Fruit fly (Drosophila melanogaster) whole organism, adult: ENCODE data around the gene anox.

Source experiments
- CG11617 ChIP-seq: fragments of 200-800 bp; sonication (Bioruptor generic); optimal IDR thresholded peaks from 2 replicates; lab custom pipeline; 2017; ENCODE audit warnings: mild to moderate bottlenecking, missing biosample characterization, missing genetic modification reagents, missing genetic modification characterization
- CG12768 ChIP-seq: fragments of 200-800 bp; sonication (Bioruptor generic); optimal IDR thresholded peaks from 2 replicates; lab custom pipeline; 2017; ENCODE audit warnings: missing biosample characterization, missing genetic modification characterization, mild to moderate bottlenecking, moderate library complexity, missing genetic modification reagents
- CG14711 ChIP-seq: fragments of 200-800 bp; sonication (Bioruptor generic); optimal IDR thresholded peaks from 2 replicates; lab custom pipeline; 2018; ENCODE audit warnings: missing biosample characterization, mild to moderate bottlenecking, missing genetic modification characterization, moderate library complexity
- CG1620 ChIP-seq: fragments of 200-800 bp; sonication (Bioruptor generic); optimal IDR thresholded peaks from 2 replicates; lab custom pipeline; 2016; ENCODE audit warnings: missing biosample characterization, missing genetic modification characterization
- CG33017 ChIP-seq: fragments of 200-800 bp; sonication (Bioruptor generic); optimal IDR thresholded peaks from 2 replicates; lab custom pipeline; 2018; ENCODE audit warnings: missing biosample characterization, mild to moderate bottlenecking, missing genetic modification characterization, moderate library complexity
- CG5204 ChIP-seq: fragments of 200-800 bp; sonication (Bioruptor generic); optimal IDR thresholded peaks from 2 replicates; lab custom pipeline; 2016; ENCODE audit warnings: missing biosample characterization, missing genetic modification characterization
- CG7045 ChIP-seq: fragments of 200-800 bp; sonication (Bioruptor generic); optimal IDR thresholded peaks from 2 replicates; lab custom pipeline; 2017; ENCODE audit warnings: missing biosample characterization, mild to moderate bottlenecking, missing genetic modification characterization
- CG7101 ChIP-seq: fragments of 200-800 bp; sonication (Bioruptor generic); optimal IDR thresholded peaks from 2 replicates; lab custom pipeline; 2018; ENCODE audit warnings: missing biosample characterization, mild to moderate bottlenecking, missing genetic modification characterization, moderate library complexity
- Clk ChIP-seq: fragments of 200-800 bp; sonication (Bioruptor generic); optimal IDR thresholded peaks from 2 replicates; lab custom pipeline; 2017; ENCODE audit warnings: missing biosample characterization, missing genetic modification characterization
- Crg-1 ChIP-seq: fragments of 200-800 bp; sonication (Bioruptor generic); optimal IDR thresholded peaks from 2 replicates; lab custom pipeline; 2016; ENCODE audit warnings: missing biosample characterization, missing genetic modification characterization
- Hr96 ChIP-seq: fragments of 200-800 bp; sonication (Bioruptor generic); optimal IDR thresholded peaks from 2 replicates; lab custom pipeline; 2016; ENCODE audit warnings: missing biosample characterization, missing genetic modification characterization
- Mnt ChIP-seq: fragments of 200-800 bp; sonication (Bioruptor generic); optimal IDR thresholded peaks from 2 replicates; lab custom pipeline; 2016; ENCODE audit warnings: missing biosample characterization, mild to moderate bottlenecking, missing genetic modification characterization
- bab1 ChIP-seq: fragments of 200-800 bp; sonication (Bioruptor generic); optimal IDR thresholded peaks from 3 replicates; lab custom pipeline; 2019; ENCODE audit warnings: missing biosample characterization, mild to moderate bottlenecking, missing genetic modification characterization, moderate library complexity
- cic ChIP-seq: fragments of 200-800 bp; sonication (Bioruptor generic); optimal IDR thresholded peaks from 2 replicates; lab custom pipeline; 2017; ENCODE audit warnings: missing biosample characterization, mild to moderate bottlenecking, missing genetic modification characterization, moderate library complexity
- cnc ChIP-seq, 2 experiments: fragments of >200 bp; optimal IDR thresholded peaks; 2 replicates each; lab custom pipeline; 2017
- kay ChIP-seq: fragments of 200-800 bp; sonication (Bioruptor generic); peaks from one replicate; lab custom pipeline; 2016; ENCODE audit warnings: missing biosample characterization, missing genetic modification characterization, borderline replicate concordance
- ovo ChIP-seq: fragments of 200-800 bp; sonication (Bioruptor generic); optimal IDR thresholded peaks from 2 replicates; lab custom pipeline; 2016; ENCODE audit warnings: missing biosample characterization, missing genetic modification characterization
- pad ChIP-seq: fragments of 200-800 bp; sonication (Bioruptor generic); optimal IDR thresholded peaks from 3 replicates; lab custom pipeline; 2017; ENCODE audit warnings: missing biosample characterization, missing genetic modification characterization, mild to moderate bottlenecking, moderate library complexity, missing genetic modification reagents
- tj ChIP-seq: fragments of 200-800 bp; sonication (Bioruptor generic); optimal IDR thresholded peaks from 3 replicates; lab custom pipeline; 2017; ENCODE audit warnings: missing biosample characterization, mild to moderate bottlenecking, missing genetic modification characterization, moderate library complexity
- toe ChIP-seq: fragments of 200-800 bp; sonication (Bioruptor generic); optimal IDR thresholded peaks from 2 replicates; lab custom pipeline; 2016; ENCODE audit warnings: missing biosample characterization, missing genetic modification characterization

The anox gene

DNA sequence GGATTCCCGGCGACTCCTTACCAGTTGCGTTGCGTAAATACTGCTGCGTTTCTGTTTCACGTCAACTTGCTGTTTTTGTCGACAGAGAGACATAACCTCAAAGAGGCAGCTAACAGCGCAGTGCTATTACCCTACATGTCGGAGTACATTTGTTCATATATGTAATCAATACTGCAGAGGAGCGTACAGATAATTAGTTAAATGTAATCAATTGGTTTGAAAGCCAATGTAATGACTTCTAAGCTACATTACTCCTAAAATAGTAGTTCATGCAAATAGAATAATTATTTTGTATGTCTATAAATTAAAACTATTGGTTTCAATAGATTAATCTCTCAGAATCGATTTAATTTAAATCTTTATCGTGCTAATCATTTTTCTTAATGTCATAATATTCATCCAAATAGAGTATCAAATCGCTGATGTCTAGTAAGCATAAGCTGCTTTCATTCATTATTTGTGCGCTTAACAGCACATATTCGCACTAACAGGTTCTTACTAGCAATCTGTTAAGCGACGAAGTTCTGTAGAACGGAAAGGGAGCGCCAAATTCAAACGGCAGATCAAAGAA, at the start of gene anox, which contains the start of gene SLIRP1:
Gene anox (minus strand): TSS at position 95 of the 571 bp plus-strand sequence.
Gene SLIRP1 (minus strand): TSS at position 95 of the 571 bp plus-strand sequence.
- TF ChIP-seq CG7045 (GFP tag; lab: Kevin White, UChicago) = peak; percentile 65
- no peak for TF ChIP-seq kay (GFP tag; lab: Kevin White, UChicago)
- peak; percentile 77 for TF ChIP-seq CG5204 (GFP tag; lab: Kevin White, UChicago)
- TF ChIP-seq CG7101 = peak; percentile 89
- peak; percentile 81 for TF ChIP-seq bab1
- peak; percentile 67 for TF ChIP-seq CG33017 (tag; lab: Kevin White, UChicago)
- peak; percentile 83 for TF ChIP-seq CG1620 (GFP tag; lab: Kevin White, UChicago)
- peak; percentile 84 for TF ChIP-seq Crg-1 (GFP tag; lab: Kevin White, UChicago)
- peak; percentile 82 for TF ChIP-seq CG14711
- TF ChIP-seq toe (GFP tag; lab: Kevin White, UChicago) = peak; percentile 67
- peak; percentile 80 for TF ChIP-seq CG11617 (GFP tag; lab: Kevin White, UChicago)
- TF ChIP-seq cic (GFP tag; lab: Kevin White, UChicago) = peak; percentile 76
- no peak for TF ChIP-seq Hr96 (GFP tag; lab: Kevin White, UChicago)
- TF ChIP-seq cnc (optimal IDR thresholded peaks at IDR 0.05; lab: Kevin White, UChicago) = no peak
- peak; percentile 55 for TF ChIP-seq ovo (GFP tag; lab: Kevin White, UChicago)
- TF ChIP-seq Mnt = peak; percentile 56
- TF ChIP-seq CG12768 (GFP tag; lab: Kevin White, UChicago) = peak; percentile 76
- peak; percentile 16 for TF ChIP-seq Clk (GFP tag; lab: Kevin White, UChicago)
- TF ChIP-seq pad = peak; percentile 75
- peak; percentile 85 for TF ChIP-seq tj

DNA sequence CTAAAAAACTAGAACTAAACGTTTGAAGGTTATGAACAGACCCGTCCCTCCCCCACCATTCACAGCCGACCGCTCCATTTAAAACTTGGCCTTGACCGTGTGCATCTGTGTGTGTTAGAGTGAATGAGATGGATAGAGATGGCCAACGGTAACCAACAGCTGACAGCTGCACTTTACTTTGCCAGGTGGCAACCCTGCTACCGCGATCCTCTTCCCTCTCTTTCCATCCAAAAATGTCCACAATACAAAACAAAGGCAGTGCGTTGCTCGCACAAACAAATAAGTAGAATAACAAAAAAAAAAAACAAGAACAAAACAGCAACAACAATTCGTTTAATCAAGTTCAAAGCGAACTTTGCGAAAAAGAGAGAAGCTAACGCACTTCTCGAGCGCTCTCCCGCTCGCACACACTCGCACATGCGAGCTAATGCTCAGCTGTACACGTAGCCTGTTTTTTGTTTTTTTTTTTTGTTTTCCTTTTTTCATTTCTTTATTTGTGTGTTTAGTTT, 49.4 kb upstream of the anox start:
- TF ChIP-seq Clk (GFP tag; lab: Kevin White, UChicago) (no peak), pad (peak; percentile 3), toe (GFP tag; lab: Kevin White, UChicago) (no peak), cnc (optimal IDR thresholded peaks at IDR 0.05; lab: Kevin White, UChicago) (no peak), CG33017 (tag; lab: Kevin White, UChicago) (no peak), CG1620 (GFP tag; lab: Kevin White, UChicago) (peak; percentile 21), CG14711 (peak; percentile 78), Hr96 (GFP tag; lab: Kevin White, UChicago) (no peak), cic (GFP tag; lab: Kevin White, UChicago) (peak; percentile 69), CG12768 (GFP tag; lab: Kevin White, UChicago) (no peak), kay (GFP tag; lab: Kevin White, UChicago) (no peak), tj (peak; percentile 93), CG11617 (GFP tag; lab: Kevin White, UChicago) (no peak), Crg-1 (GFP tag; lab: Kevin White, UChicago) (no peak), ovo (GFP tag; lab: Kevin White, UChicago) (peak; percentile 94), CG5204 (GFP tag; lab: Kevin White, UChicago) (no peak), CG7045 (GFP tag; lab: Kevin White, UChicago) (no peak), bab1 (no peak), Mnt (peak; percentile 73), CG7101 (peak; percentile 20)

DNA sequence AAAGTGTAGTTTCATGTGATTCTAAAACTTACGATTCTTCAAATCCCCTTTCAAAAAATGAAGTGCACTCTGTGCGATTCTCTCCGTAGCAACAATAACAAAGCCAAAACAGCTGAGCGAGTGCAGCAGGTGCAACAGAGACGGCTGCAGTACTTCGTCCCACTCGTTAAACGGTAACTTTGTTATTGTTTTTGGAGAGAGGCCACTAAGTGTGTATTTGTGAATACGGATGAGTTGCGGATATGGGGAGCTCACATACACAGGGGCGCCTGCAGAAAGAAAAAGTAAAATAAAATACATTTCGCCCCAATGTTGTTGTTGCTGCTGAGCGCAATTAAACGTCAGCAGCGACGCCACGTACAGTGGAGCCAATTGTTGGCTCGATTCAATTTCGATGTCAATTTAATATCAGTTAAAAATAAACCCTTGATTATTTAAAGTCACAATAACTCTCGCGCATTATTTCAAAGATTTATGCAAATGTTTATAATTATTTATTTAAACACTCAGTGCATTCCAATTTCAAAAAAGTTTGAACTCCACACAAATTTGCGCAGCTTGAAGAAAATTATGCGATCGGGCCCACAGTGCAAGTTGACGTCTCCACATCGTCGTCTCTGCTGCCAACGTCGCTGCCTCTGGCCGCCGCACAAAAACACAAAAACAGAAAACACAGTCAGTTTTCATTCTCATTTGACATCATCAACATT, 48.4 kb upstream of the anox start:
- TF ChIP-seq toe (GFP tag; lab: Kevin White, UChicago) (peak; percentile 98), CG12768 (GFP tag; lab: Kevin White, UChicago) (peak; percentile 99), CG7101 (peak; percentile 99), CG33017 (tag; lab: Kevin White, UChicago) (peak; percentile 97), ovo (GFP tag; lab: Kevin White, UChicago) (peak; percentile 99), tj (peak; percentile 96), Hr96 (GFP tag; lab: Kevin White, UChicago) (peak; percentile 100), CG14711 (peak; percentile 96), CG5204 (GFP tag; lab: Kevin White, UChicago) (peak; percentile 98), Mnt (peak; percentile 98), kay (GFP tag; lab: Kevin White, UChicago) (peak; percentile 98), Crg-1 (GFP tag; lab: Kevin White, UChicago) (peak; percentile 99), cic (GFP tag; lab: Kevin White, UChicago) (peak; percentile 93), bab1 (peak; percentile 99), CG7045 (GFP tag; lab: Kevin White, UChicago) (peak; percentile 98), Clk (GFP tag; lab: Kevin White, UChicago) (peak; percentile 98), pad (peak; percentile 96), CG11617 (GFP tag; lab: Kevin White, UChicago) (peak; percentile 100), CG1620 (GFP tag; lab: Kevin White, UChicago) (peak; percentile 99), cnc (optimal IDR thresholded peaks at IDR 0.05; lab: Kevin White, UChicago) (peak; percentile 40 to 67)

DNA sequence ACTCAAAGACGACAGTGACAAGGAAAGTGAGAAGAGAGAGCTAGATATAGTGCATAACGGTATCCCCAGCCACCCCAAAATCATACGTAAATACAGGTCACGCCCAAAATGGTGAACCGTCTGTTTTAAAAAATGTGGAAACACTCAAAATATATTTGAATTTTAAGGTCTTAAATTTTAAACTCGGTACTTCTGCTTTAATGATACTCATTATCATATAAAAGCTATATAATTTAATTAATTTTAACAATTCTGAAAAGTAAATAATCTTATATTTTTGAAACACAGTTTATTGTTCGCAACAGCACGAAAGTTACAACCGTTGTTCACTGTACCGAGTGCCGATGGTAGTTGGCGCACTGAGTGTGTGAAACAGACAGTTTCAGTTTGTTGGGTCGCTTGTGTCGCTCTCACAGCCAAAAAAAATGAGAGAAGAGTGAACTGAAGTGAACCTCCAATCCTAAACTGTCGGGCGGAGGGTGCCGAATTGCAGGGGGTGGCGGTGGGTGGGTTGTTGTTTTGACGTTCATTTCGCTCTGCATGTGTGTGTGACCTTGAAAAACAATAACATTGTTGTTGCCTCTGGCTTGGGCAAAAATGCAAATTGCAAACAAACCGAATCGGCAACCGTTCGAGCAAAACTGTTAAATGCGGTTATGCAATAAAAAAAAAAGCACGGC, 47.4 kb upstream of the anox start:
- TF ChIP-seq Mnt (peak; percentile 86), Crg-1 (GFP tag; lab: Kevin White, UChicago) (peak; percentile 81), Clk (GFP tag; lab: Kevin White, UChicago) (peak; percentile 89), CG33017 (tag; lab: Kevin White, UChicago) (peak; percentile 95), CG7101 (peak; percentile 97), ovo (GFP tag; lab: Kevin White, UChicago) (peak; percentile 71), pad (peak; percentile 93), kay (GFP tag; lab: Kevin White, UChicago) (no peak), CG1620 (GFP tag; lab: Kevin White, UChicago) (peak; percentile 85), CG12768 (GFP tag; lab: Kevin White, UChicago) (peak; percentile 94), toe (GFP tag; lab: Kevin White, UChicago) (peak; percentile 74), tj (peak; percentile 72), cic (GFP tag; lab: Kevin White, UChicago) (peak; percentile 82), Hr96 (GFP tag; lab: Kevin White, UChicago) (no peak), CG14711 (peak; percentile 91), bab1 (peak; percentile 90), CG5204 (GFP tag; lab: Kevin White, UChicago) (peak; percentile 56), CG7045 (GFP tag; lab: Kevin White, UChicago) (peak; percentile 93), cnc (optimal IDR thresholded peaks at IDR 0.05; lab: Kevin White, UChicago) (no peak), CG11617 (GFP tag; lab: Kevin White, UChicago) (peak; percentile 95)
